Worm (Caenorhabditis elegans) whole organism, late embryonic: ENCODE measurements around the gene ZK1236.5.

ENCODE experiments used
- C08G9.2 ChIP-seq: sonication (generic microtip); optimal IDR thresholded peaks from 2 replicates; lab custom pipeline; 2016; ENCODE audit warnings: mild to moderate bottlenecking, missing genetic modification characterization, moderate library complexity, missing compliant biosample characterization
- C38D4.7 ChIP-seq: fragments of 200-800 bp; sonication (Bioruptor generic); optimal IDR thresholded peaks from 2 replicates; lab custom pipeline; 2018; ENCODE audit warnings: mild to moderate bottlenecking, missing genetic modification characterization, moderate library complexity, missing compliant biosample characterization
- K02D7.2 ChIP-seq: sonication (generic microtip); optimal IDR thresholded peaks from 2 replicates; lab custom pipeline; 2017; ENCODE audit warnings: mild to moderate bottlenecking, missing genetic modification characterization, missing compliant biosample characterization
- K09A11.1 ChIP-seq: sonication (generic microtip); optimal IDR thresholded peaks from 2 replicates; lab custom pipeline; 2017; ENCODE audit warnings: antibody characterized with exemption, mild to moderate bottlenecking, missing genetic modification characterization, missing compliant biosample characterization; ENCODE audit not compliant: insufficient read depth
- ahr-1 ChIP-seq: sonication (generic microtip); optimal IDR thresholded peaks from 2 replicates; lab custom pipeline; 2016; ENCODE audit warnings: missing genetic modification characterization, missing compliant biosample characterization
- ama-1 ChIP-seq: fragments of 150-350 bp; optimal IDR thresholded peaks from 2 replicates; lab custom pipeline; 2014
- ceh-14 ChIP-seq: sonication (generic microtip); optimal IDR thresholded peaks from 2 replicates; lab custom pipeline; 2016; ENCODE audit warnings: missing genotype, missing genetic modification characterization, missing compliant biosample characterization
- ceh-31 ChIP-seq: sonication (generic microtip); optimal IDR thresholded peaks from 2 replicates; lab custom pipeline; 2016; ENCODE audit warnings: missing genetic modification characterization, missing compliant biosample characterization
- ceh-34 ChIP-seq: sonication (generic microtip); optimal IDR thresholded peaks from 2 replicates; lab custom pipeline; 2016; ENCODE audit warnings: mild to moderate bottlenecking, missing genetic modification characterization, missing compliant biosample characterization
- ceh-6 ChIP-seq: fragments of 200-800 bp; sonication (Bioruptor generic); optimal IDR thresholded peaks from 2 replicates; lab custom pipeline; 2018; ENCODE audit warnings: mild to moderate bottlenecking, missing genetic modification characterization, missing compliant biosample characterization
- dmd-4 ChIP-seq: sonication (generic microtip); optimal IDR thresholded peaks from 2 replicates; lab custom pipeline; 2016; ENCODE audit warnings: borderline replicate concordance, missing genetic modification characterization, missing compliant biosample characterization
- elt-2 ChIP-seq: sonication (generic microtip); optimal IDR thresholded peaks from 2 replicates; lab custom pipeline; 2016; ENCODE audit warnings: missing genetic modification reagents, missing genetic modification characterization, missing compliant biosample characterization
- elt-4 ChIP-seq: sonication (generic microtip); optimal IDR thresholded peaks from 2 replicates; lab custom pipeline; 2016; ENCODE audit warnings: missing genetic modification characterization, missing compliant biosample characterization
- ets-4 ChIP-seq: sonication (generic microtip); optimal IDR thresholded peaks from 2 replicates; lab custom pipeline; 2016; ENCODE audit warnings: missing genetic modification characterization, missing compliant biosample characterization
- fax-1 ChIP-seq: sonication (generic microtip); optimal IDR thresholded peaks from 2 replicates; lab custom pipeline; 2016; ENCODE audit warnings: missing genotype, missing genetic modification characterization, missing compliant biosample characterization
- fkh-6 ChIP-seq: sonication (generic microtip); optimal IDR thresholded peaks from 2 replicates; lab custom pipeline; 2016; ENCODE audit warnings: missing genetic modification characterization, missing compliant biosample characterization
- gmeb-2 ChIP-seq: sonication (generic microtip); optimal IDR thresholded peaks from 2 replicates; lab custom pipeline; 2016; ENCODE audit warnings: missing genetic modification characterization, inconsistent platforms, missing compliant biosample characterization
- hlh-13 ChIP-seq: fragments of 200-800 bp; sonication (Bioruptor generic); optimal IDR thresholded peaks from 2 replicates; lab custom pipeline; 2018; ENCODE audit warnings: mild to moderate bottlenecking, missing genetic modification characterization, missing compliant biosample characterization
- hlh-6 ChIP-seq: sonication (generic microtip); optimal IDR thresholded peaks from 2 replicates; lab custom pipeline; 2016; ENCODE audit warnings: missing genotype, missing genetic modification characterization, missing compliant biosample characterization
- hlh-8 ChIP-seq: sonication (generic microtip); optimal IDR thresholded peaks from 2 replicates; lab custom pipeline; 2016; ENCODE audit warnings: missing genotype, missing genetic modification characterization, missing compliant biosample characterization
- lim-6 ChIP-seq: sonication (generic microtip); optimal IDR thresholded peaks from 2 replicates; lab custom pipeline; 2016; ENCODE audit warnings: missing genetic modification characterization, missing compliant biosample characterization
- nhr-232 ChIP-seq: sonication (generic microtip); optimal IDR thresholded peaks from 2 replicates; lab custom pipeline; 2016; ENCODE audit warnings: missing genetic modification characterization, missing compliant biosample characterization
- pha-4 ChIP-seq: fragments of 150-350 bp; optimal IDR thresholded peaks from 2 replicates; lab custom pipeline; 2018; ENCODE audit warnings: missing biosample characterization, missing genetic modification reagents, missing genetic modification characterization
- pqm-1 ChIP-seq: sonication (generic microtip); optimal IDR thresholded peaks from 2 replicates; lab custom pipeline; 2016; ENCODE audit warnings: missing genetic modification characterization, missing compliant biosample characterization
- ref-2 ChIP-seq: sonication (generic microtip); optimal IDR thresholded peaks from 2 replicates; lab custom pipeline; 2016; ENCODE audit warnings: missing genetic modification characterization, missing compliant biosample characterization
- syd-9 ChIP-seq: sonication (generic microtip); optimal IDR thresholded peaks from 2 replicates; lab custom pipeline; 2016; ENCODE audit warnings: mild to moderate bottlenecking, missing genetic modification characterization, moderate library complexity, missing compliant biosample characterization
- tbx-7 ChIP-seq: sonication (generic microtip); optimal IDR thresholded peaks from 2 replicates; lab custom pipeline; 2016; ENCODE audit warnings: missing genotype, missing genetic modification characterization, missing compliant biosample characterization
- unc-42 ChIP-seq: sonication (generic microtip); optimal IDR thresholded peaks from 2 replicates; lab custom pipeline; 2016; ENCODE audit warnings: missing genotype, missing genetic modification characterization, missing compliant biosample characterization
- ztf-16 ChIP-seq: sonication (generic microtip); optimal IDR thresholded peaks from 2 replicates; lab custom pipeline; 2017; ENCODE audit warnings: missing genetic modification characterization, missing compliant biosample characterization

Gene ZK1236.5

ce11 chrIII:8403507-8403906 is 28.5 kb downstream of the ZK1236.5 start, which contains the start of gene cutc-1:
TSS of gene cutc-1 (minus strand) at chrIII:8403607.
- TF ChIP-seq ztf-16 (tag; lab: Kevin White, UChicago) (no peak), fkh-6 (no peak), ets-4 (tag; lab: Kevin White, UChicago) (no peak), lim-6 (tag; lab: Kevin White, UChicago) (no peak), elt-4 (tag; lab: Kevin White, UChicago) (no peak), elt-2 (no peak), tbx-7 (no peak), ama-1 (lab: Kevin White, UChicago) (no peak), syd-9 (tag; lab: Kevin White, UChicago) (no peak), ceh-34 (tag; lab: Kevin White, UChicago) (no peak), dmd-4 (no peak), pqm-1 (no peak), ahr-1 (tag; lab: Kevin White, UChicago) (no peak), C38D4.7 (GFP tag; lab: Kevin White, UChicago) (no peak)

ce11 chrIII:8402633-8403032 is 29.4 kb downstream of the ZK1236.5 start:
- no peak for TF ChIP-seq pha-4 (tag; lab: Kevin White, UChicago)
- TF ChIP-seq unc-42 (tag; lab: Kevin White, UChicago): no peak
- no peak for TF ChIP-seq ztf-16 (tag; lab: Kevin White, UChicago)
- no peak for TF ChIP-seq ceh-14
- TF ChIP-seq K02D7.2: no peak
- TF ChIP-seq gmeb-2: no peak
- TF ChIP-seq fax-1 (tag; lab: Kevin White, UChicago): no peak
- no peak for TF ChIP-seq hlh-13 (GFP tag; lab: Kevin White, UChicago)
- TF ChIP-seq K09A11.1: no peak
- TF ChIP-seq, all 69 proteins: peak for 0

- TF ChIP-seq C38D4.7 (GFP tag; lab: Kevin White, UChicago) (no peak), hlh-6 (tag; lab: Kevin White, UChicago) (no peak), C08G9.2 (tag; lab: Kevin White, UChicago) (no peak), ahr-1 (tag; lab: Kevin White, UChicago) (no peak), ceh-31 (tag; lab: Kevin White, UChicago) (no peak)
Measured at ce11 chrIII:8401887-8402286, 30.1 kb downstream of the ZK1236.5 start, which contains the start of gene lap-1. TSS of gene lap-1 (minus strand) at chrIII:8401928.

ce11 chrIII:8400478-8400877 is 31.5 kb downstream of the ZK1236.5 start:
- TF ChIP-seq elt-2: peak; percentile 66
- no peak for TF ChIP-seq nhr-232 (tag; lab: Kevin White, UChicago)
- no peak for TF ChIP-seq gmeb-2
- TF ChIP-seq hlh-8 (tag; lab: Kevin White, UChicago): no peak
- TF ChIP-seq ref-2: no peak

ce11 chrIII:8398411-8398810 is 33.6 kb downstream of the ZK1236.5 start, which contains the start of gene ZK353.2:
TSS of gene ZK353.2 (plus strand) at chrIII:8398711.
- TF ChIP-seq ets-4 (tag; lab: Kevin White, UChicago): no peak

- TF ChIP-seq elt-4 (tag; lab: Kevin White, UChicago) (no peak), ceh-6 (GFP tag; lab: Kevin White, UChicago) (no peak)
Measured at ce11 chrIII:8395685-8396084, 36.3 kb downstream of the ZK1236.5 start, which contains the start of gene ZK353.3. TSS of gene ZK353.3 (plus strand) at chrIII:8395985.
